Worm (Caenorhabditis elegans): ENCODE results near the gene JC8.4.
A peak's percentile ranks its signal among the peaks of the same experiment; 100 is the strongest.

Gene JC8.4

ce11 chrIV:13289321-13289720 is 45.8 kb downstream of the JC8.4 start, which contains the start of gene Y67H2A.10 (continued):
- TF ChIP-seq daf-12 (tag; optimal IDR thresholded peaks at IDR 0.05), result no peak
- peak; percentile 64 for TF ChIP-seq lin-15B (tag; optimal IDR thresholded peaks at IDR 0.05)
- TF ChIP-seq sea-2 (GFP tag; optimal IDR thresholded peaks at IDR 0.05), result no peak
- TF ChIP-seq nhr-25 (tag; optimal IDR thresholded peaks at IDR 0.05), result peak; percentile 12
- TF ChIP-seq fos-1 (tag; optimal IDR thresholded peaks at IDR 0.05), result no peak
- TF ChIP-seq hmg-11 (tag; optimal IDR thresholded peaks at IDR 0.05), result peak; percentile 25

ce11 chrIV:13290239-13290638 is 46.8 kb downstream of the JC8.4 start:
- TF ChIP-seq pqm-1 (tag; optimal IDR thresholded peaks at IDR 0.05) (no peak), ztf-11 (tag; optimal IDR thresholded peaks at IDR 0.05) (no peak), ceh-9 (tag; optimal IDR thresholded peaks at IDR 0.05) (no peak), nhr-11 (tag; optimal IDR thresholded peaks at IDR 0.05) (no peak), nfya-1 (tag; optimal IDR thresholded peaks at IDR 0.05; ENCODE audit: insufficient read depth) (no peak)
